Fruit fly (Drosophila melanogaster): ENCODE measurements around the gene Or74a.

DNA sequence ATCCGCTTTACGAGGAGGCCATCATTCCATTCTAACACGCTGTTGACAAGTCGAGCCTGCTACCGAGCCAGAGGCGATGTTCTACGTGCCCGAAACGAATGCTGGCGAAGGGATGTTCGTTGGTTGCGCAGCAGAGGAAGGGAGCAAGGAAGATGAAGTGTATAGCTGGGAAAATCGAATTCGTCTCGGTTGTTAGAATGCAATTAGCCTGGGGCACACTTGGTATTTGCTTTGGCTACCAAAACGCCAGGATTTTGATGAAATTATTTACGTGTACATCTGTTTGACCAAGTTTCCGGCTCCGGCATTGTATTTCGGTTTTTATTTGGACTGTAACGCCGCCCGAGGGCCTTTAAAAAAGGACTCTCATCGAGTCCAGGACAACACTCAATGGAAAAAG lies 28.5 kb upstream of the Or74a start:
- TF ChIP-seq CG14655 (GFP tag; optimal IDR thresholded peaks at IDR 0.05) (no peak), CG34367 (tag; optimal IDR thresholded peaks at IDR 0.05) (no peak), Pif1B (GFP tag; optimal IDR thresholded peaks at IDR 0.05) (no peak), CG15710 (tag; optimal IDR thresholded peaks at IDR 0.05) (no peak), CG8301 (tag; optimal IDR thresholded peaks at IDR 0.05) (no peak), CG10348 (GFP tag; IDR thresholded peaks at IDR 0.05) (no peak), Ets98B (GFP tag; IDR thresholded peaks at IDR 0.05) (no peak), EcR (GFP tag; optimal IDR thresholded peaks at IDR 0.05) (no peak), Snoo (tag; optimal IDR thresholded peaks at IDR 0.05) (no peak), CG12605 (GFP tag; IDR thresholded peaks at IDR 0.05) (no peak), CG8159 (tag; optimal IDR thresholded peaks at IDR 0.05) (no peak), CG13204 (GFP tag; optimal IDR thresholded peaks at IDR 0.05) (no peak), Pif1A (GFP tag; optimal IDR thresholded peaks at IDR 0.05) (no peak)
